Fruit fly (Drosophila melanogaster): Measurements from ENCODE around the gene rtet.

rtet gene

DNA sequence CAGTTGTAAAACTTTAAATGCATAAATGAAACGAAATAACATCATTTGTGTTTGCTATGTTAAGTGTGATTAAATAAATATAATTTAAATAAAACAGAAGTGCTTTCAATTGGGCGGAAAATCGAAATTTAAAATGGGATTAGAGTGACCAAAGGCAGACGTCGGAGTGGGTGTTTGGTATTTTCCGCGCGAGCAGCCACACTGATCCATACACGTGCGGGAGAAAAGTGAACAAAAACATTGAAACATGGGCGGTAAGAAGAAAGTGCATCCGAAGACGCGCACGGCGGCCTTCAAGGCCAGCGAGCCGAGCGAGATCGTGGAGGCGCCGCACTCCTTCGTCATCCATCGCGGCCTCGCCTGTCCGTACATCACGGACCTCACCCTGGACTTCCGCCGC lies 7.8 kb downstream of the rtet start, which contains the start of gene ppan:
ppan (plus strand) TSS at position 198 of the 400 bp plus-strand sequence.
- TF ChIP-seq pho (GFP tag; optimal IDR thresholded peaks at IDR 0.05) (no peak), al (GFP tag; IDR thresholded peaks at IDR 0.05) (no peak), Dp (GFP tag; optimal IDR thresholded peaks at IDR 0.05) (peak; percentile 84), BEAF-32 (GFP tag; optimal IDR thresholded peaks at IDR 0.05) (peak; percentile 39), Atf3 (GFP tag; optimal IDR thresholded peaks at IDR 0.05) (no peak), CG6791 (GFP tag; IDR thresholded peaks at IDR 0.05; ENCODE audit: partially characterized antibody) (peak; percentile 50; the same call in 1 of the 3 replicates), hth (optimal IDR thresholded peaks at IDR 0.05) (no peak), CG3281 (GFP tag; optimal IDR thresholded peaks at IDR 0.05) (no peak), CG14860 (GFP tag; IDR thresholded peaks at IDR 0.05; ENCODE audit: partially characterized antibody) (no peak), MESR4 (GFP tag; optimal IDR thresholded peaks at IDR 0.05) (peak; percentile 64), CG34224 (GFP tag; IDR thresholded peaks at IDR 0.05; ENCODE audit: partially characterized antibody) (peak; percentile 25; the same call in 1 of the 3 replicates), run (tag; optimal IDR thresholded peaks at IDR 0.05) (no peak), Sin3A (optimal IDR thresholded peaks at IDR 0.05) (peak; percentile 6), CG7928 (GFP tag; optimal IDR thresholded peaks at IDR 0.05) (no peak), Doc3 (GFP tag; IDR thresholded peaks at IDR 0.05; ENCODE audit: partially characterized antibody) (peak; percentile 41; the same call in 1 of the 3 replicates), wek (GFP tag; optimal IDR thresholded peaks at IDR 0.05) (no peak), ind (GFP tag; optimal IDR thresholded peaks at IDR 0.05) (no peak), CG7745 (tag; optimal IDR thresholded peaks at IDR 0.05) (no peak), CG5180 (GFP tag; optimal IDR thresholded peaks at IDR 0.05) (no peak), ci (GFP tag; IDR thresholded peaks at IDR 0.05) (peak; percentile 30; the same call in 1 of the 3 replicates), row (GFP tag; IDR thresholded peaks at IDR 0.05) (no peak; the same call in 2 of the 3 replicates), sens (GFP tag) (peak; percentile 3), CG16815 (GFP tag; optimal IDR thresholded peaks at IDR 0.05) (no peak), sd (tag; optimal IDR thresholded peaks at IDR 0.05) (no peak), chinmo (GFP tag; IDR thresholded peaks at IDR 0.05; ENCODE audit: partially characterized antibody) (no peak), YL-1 (GFP tag; optimal IDR thresholded peaks at IDR 0.05) (peak; percentile 84), danr (GFP tag; IDR thresholded peaks at IDR 0.05) (no peak), z (GFP tag; IDR thresholded peaks at IDR 0.05) (no peak), CG17328 (GFP tag; IDR thresholded peaks at IDR 0.05) (no peak), tgo (GFP tag; IDR thresholded peaks at IDR 0.05) (no peak), Scr (GFP tag; IDR thresholded peaks at IDR 0.05; ENCODE audit: partially characterized antibody) (peak; percentile 33), salm (tag; optimal IDR thresholded peaks at IDR 0.05) (no peak), HLH4C (GFP tag; IDR thresholded peaks at IDR 0.05; ENCODE audit: partially characterized antibody) (peak; percentile 43; the same call in 1 of the 3 replicates), Poxn (GFP tag; IDR thresholded peaks at IDR 0.05) (no peak), CG8290 (GFP tag; optimal IDR thresholded peaks at IDR 0.05) (no peak), CG8290 (tag; optimal IDR thresholded peaks at IDR 0.05) (no peak), CG17912 (GFP tag; optimal IDR thresholded peaks at IDR 0.05) (no peak), Dref (GFP tag; IDR thresholded peaks at IDR 0.05) (peak; percentile 44), fd102C (GFP tag; optimal IDR thresholded peaks at IDR 0.05) (no peak), CG8765 (GFP tag; IDR thresholded peaks at IDR 0.05) (no peak), CG12299 (tag; optimal IDR thresholded peaks at IDR 0.05) (no peak), sim (GFP tag; IDR thresholded peaks at IDR 0.05) (no peak), Hand (GFP tag; optimal IDR thresholded peaks at IDR 0.05) (no peak), CG4360 (GFP tag; IDR thresholded peaks at IDR 0.05) (no peak), gfzf (GFP tag; optimal IDR thresholded peaks at IDR 0.05) (peak; percentile 85), Spps (tag; optimal IDR thresholded peaks at IDR 0.05) (no peak), Xbp1 (GFP tag; optimal IDR thresholded peaks at IDR 0.05) (no peak), BtbVII (GFP tag; optimal IDR thresholded peaks at IDR 0.05) (no peak), Nf-YB (GFP tag; optimal IDR thresholded peaks at IDR 0.05) (no peak), CG11398 (GFP tag; optimal IDR thresholded peaks at IDR 0.05) (no peak), tx (GFP tag; optimal IDR thresholded peaks at IDR 0.05) (no peak)
